Fruit fly (Drosophila melanogaster) whole organism: Measurements from ENCODE around the gene PH4alphaNE2.

ENCODE experiments used
- CG8478 ChIP-seq: fragments of >200 bp; optimal IDR thresholded peaks from 2 replicates; lab custom pipeline; 2018; ENCODE audit warnings: inconsistent platforms
- usp ChIP-seq: fragments of >200 bp; optimal IDR thresholded peaks from 2 replicates; lab custom pipeline; 2017; ENCODE audit warnings: missing biosample characterization, missing genetic modification characterization, mixed read lengths

DNA sequence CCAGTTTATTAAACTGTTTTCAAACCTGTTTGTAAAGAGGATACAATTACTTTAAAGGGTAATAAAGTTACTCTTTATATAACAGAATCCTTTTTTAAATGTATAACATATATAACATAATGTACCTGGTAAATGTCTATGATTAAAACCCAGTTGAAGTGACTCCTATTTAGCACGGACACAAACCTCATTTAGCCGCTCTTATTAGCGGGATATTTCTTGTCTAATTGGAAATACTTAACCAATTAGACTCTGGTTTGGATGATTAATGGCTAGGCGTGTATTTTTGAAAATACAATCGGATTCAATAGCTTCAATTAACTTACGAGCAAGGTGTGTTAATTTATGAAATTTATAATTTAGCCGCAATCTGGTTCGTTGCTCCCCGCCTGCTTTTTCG, 45.0 kb downstream of the PH4alphaNE2 start:
- TF ChIP-seq usp (GFP tag; lab: Kevin White, UChicago) (no peak), CG8478 (no peak)
